Worm (Caenorhabditis elegans): Measurements from ENCODE around the gene srx-98.

- TF ChIP-seq nfya-1 (tag; optimal IDR thresholded peaks at IDR 0.05; ENCODE audit: borderline replicate concordance, insufficient read depth), result no peak
- TF ChIP-seq lin-35 (GFP tag; optimal IDR thresholded peaks at IDR 0.05), result no peak
- no peak for TF ChIP-seq ztf-28 (GFP tag; IDR thresholded peaks at IDR 0.05)
- no peak for TF ChIP-seq lsl-1 (GFP tag; optimal IDR thresholded peaks at IDR 0.05)
- no peak for TF ChIP-seq ama-1 (optimal IDR thresholded peaks at IDR 0.05)
- TF ChIP-seq ama-1 (GFP tag; optimal IDR thresholded peaks at IDR 0.05), result no peak
- TF ChIP-seq snpc-4 (GFP tag; optimal IDR thresholded peaks at IDR 0.05), result no peak
- TF ChIP-seq snpc-4 (tag; optimal IDR thresholded peaks at IDR 0.05), result no peak
- TF ChIP-seq ztf-3 (GFP tag; optimal IDR thresholded peaks at IDR 0.05), result no peak
- TF ChIP-seq ztf-25 (GFP tag; IDR thresholded peaks at IDR 0.05), result no peak
- TF ChIP-seq T07F8.4 (tag; optimal IDR thresholded peaks at IDR 0.05), result no peak
- TF ChIP-seq tlf-1 (GFP tag; optimal IDR thresholded peaks at IDR 0.05), result no peak
- TF ChIP-seq madf-6 (GFP tag; IDR thresholded peaks at IDR 0.05), result no peak
- TF ChIP-seq mxl-1 (tag; optimal IDR thresholded peaks at IDR 0.05), result no peak
Observed at ce11 chrII:3663796-3664195, 7.1 kb downstream of the srx-98 start, which contains the start of gene F19B10.6.
